Worm (Caenorhabditis elegans) whole organism, young adult: ENCODE results near the gene AH9.4.

Experiments
- B0019.2 ChIP-seq: fragments of 200-800 bp; sonication (Bioruptor generic); conservative IDR thresholded peaks from 2 replicates; pipeline ENCODE4 v1.3.6; 2022; ENCODE audit warnings: missing genetic modification reagents, missing genetic modification characterization, missing compliant biosample characterization
- B0261.1 ChIP-seq: sonication (generic microtip); optimal IDR thresholded peaks from 2 replicates; lab custom pipeline; 2016; ENCODE audit warnings: mild to moderate bottlenecking, missing genetic modification characterization, moderate library complexity, missing compliant biosample characterization
- C06A6.2 ChIP-seq: fragments of 200-800 bp; sonication (Bioruptor generic); conservative IDR thresholded peaks from 2 replicates; pipeline ENCODE4 v1.3.6; 2022; ENCODE audit warnings: missing genetic modification characterization, missing compliant biosample characterization
- F52B5.7 ChIP-seq: sonication (generic microtip); optimal IDR thresholded peaks from 2 replicates; lab custom pipeline; 2016; ENCODE audit warnings: mild to moderate bottlenecking, missing genetic modification characterization, missing compliant biosample characterization
- F55B11.4 ChIP-seq: sonication (generic microtip); optimal IDR thresholded peaks from 2 replicates; lab custom pipeline; 2016; ENCODE audit warnings: missing compliant biosample characterization, missing genetic modification characterization, borderline replicate concordance; ENCODE audit not compliant: insufficient read depth
- K12H6.12 ChIP-seq: fragments of 200-800 bp; sonication (Bioruptor generic); optimal IDR thresholded peaks from 2 replicates; lab custom pipeline; 2018; ENCODE audit warnings: mild to moderate bottlenecking, missing genetic modification characterization, missing compliant biosample characterization
- T07F8.4 ChIP-seq: sonication (generic microtip); optimal IDR thresholded peaks from 2 replicates; lab custom pipeline; 2016; ENCODE audit warnings: mild to moderate bottlenecking, missing genetic modification characterization, moderate library complexity, missing compliant biosample characterization
- Y56A3A.18 ChIP-seq: fragments of 200-800 bp; sonication (Bioruptor generic); IDR thresholded peaks from 2 replicates; pipeline ENCODE4 v1.3.6; 2022; ENCODE audit warnings: missing genetic modification reagents, missing genetic modification characterization, missing compliant biosample characterization
- Y79H2A.3 ChIP-seq: fragments of 200-800 bp; sonication (Bioruptor generic); conservative IDR thresholded peaks from 2 replicates; pipeline ENCODE4 v1.3.6; 2022; ENCODE audit warnings: missing genetic modification reagents, missing genetic modification characterization, missing compliant biosample characterization
- ZK185.1 ChIP-seq: sonication (generic microtip); optimal IDR thresholded peaks from 2 replicates; lab custom pipeline; 2016; ENCODE audit warnings: mild to moderate bottlenecking, missing genetic modification characterization, missing compliant biosample characterization; ENCODE audit not compliant: poor library complexity, severe bottlenecking
- bed-2 ChIP-seq: fragments of 200-800 bp; sonication (Bioruptor generic); IDR thresholded peaks from 2 replicates; pipeline ENCODE4 v1.3.6; 2022; ENCODE audit warnings: missing genetic modification reagents, missing genetic modification characterization, missing compliant biosample characterization
- cebp-2 ChIP-seq: fragments of 200-800 bp; sonication (Bioruptor generic); IDR thresholded peaks from 2 replicates; pipeline ENCODE4 v1.3.6; 2022; ENCODE audit warnings: missing genetic modification characterization, missing compliant biosample characterization
- ceh-27 ChIP-seq: fragments of 200-800 bp; sonication (Bioruptor generic); optimal IDR thresholded peaks from 2 replicates; lab custom pipeline; 2018; ENCODE audit warnings: mild to moderate bottlenecking, missing genetic modification characterization, moderate library complexity, missing compliant biosample characterization
- dox-1 ChIP-seq: fragments of 200-800 bp; sonication (Bioruptor generic); IDR thresholded peaks from 2 replicates; pipeline ENCODE4 v1.3.6; 2022; ENCODE audit warnings: missing genetic modification reagents, missing genetic modification characterization, missing compliant biosample characterization
- dpff-1 ChIP-seq: sonication (generic microtip); optimal IDR thresholded peaks from 2 replicates; lab custom pipeline; 2017; ENCODE audit warnings: mild to moderate bottlenecking, missing genetic modification characterization, missing compliant biosample characterization
- egl-18 ChIP-seq: fragments of 200-800 bp; sonication (Bioruptor generic); IDR thresholded peaks from 2 replicates; pipeline ENCODE4 v1.3.6; 2022; ENCODE audit warnings: missing genetic modification reagents, missing genetic modification characterization, missing compliant biosample characterization
- egrh-3 ChIP-seq: fragments of 200-800 bp; sonication (Bioruptor generic); IDR thresholded peaks from 2 replicates; pipeline ENCODE4 v1.3.6; 2022; ENCODE audit warnings: missing genetic modification reagents, missing genetic modification characterization, missing compliant biosample characterization
- gei-17 ChIP-seq: fragments of 200-800 bp; sonication (Bioruptor generic); optimal IDR thresholded peaks from 2 replicates; lab custom pipeline; 2018; ENCODE audit warnings: mild to moderate bottlenecking, missing genetic modification characterization, missing compliant biosample characterization
- hlh-12 ChIP-seq: sonication (generic microtip); optimal IDR thresholded peaks from 2 replicates; lab custom pipeline; 2016; ENCODE audit warnings: missing genetic modification characterization, missing compliant biosample characterization
- hrde-1 ChIP-seq: sonication (generic microtip); optimal IDR thresholded peaks from 2 replicates; lab custom pipeline; 2016; ENCODE audit warnings: missing genetic modification characterization, mild to moderate bottlenecking, missing compliant biosample characterization, moderate library complexity, missing genotype, missing genetic modification reagents, borderline replicate concordance
- let-526 ChIP-seq: fragments of 200-800 bp; sonication (Bioruptor generic); IDR thresholded peaks from 2 replicates; pipeline ENCODE4 v1.3.6; 2022; ENCODE audit warnings: missing genetic modification reagents, missing genetic modification characterization, missing compliant biosample characterization
- mes-4 ChIP-seq: sonication (generic microtip); optimal IDR thresholded peaks from 2 replicates; lab custom pipeline; 2016; ENCODE audit warnings: missing genotype, missing genetic modification characterization, missing compliant biosample characterization
- mxl-1 ChIP-seq: sonication (generic microtip); optimal IDR thresholded peaks from 2 replicates; lab custom pipeline; 2016; ENCODE audit warnings: missing genetic modification characterization, missing compliant biosample characterization
- nfya-2 ChIP-seq: fragments of 200-800 bp; sonication (Bioruptor generic); IDR thresholded peaks from 2 replicates; pipeline ENCODE4 v1.3.6; 2022; ENCODE audit warnings: missing genetic modification reagents, missing genetic modification characterization, missing compliant biosample characterization
- nfyb-1 ChIP-seq: fragments of 200-800 bp; sonication (Bioruptor generic); IDR thresholded peaks from 2 replicates; pipeline ENCODE4 v1.3.6; 2022; ENCODE audit warnings: missing genetic modification reagents, missing genetic modification characterization, missing compliant biosample characterization
- nhr-179 ChIP-seq: sonication (generic microtip); optimal IDR thresholded peaks from 2 replicates; lab custom pipeline; 2016; ENCODE audit warnings: mild to moderate bottlenecking, missing genetic modification characterization, missing compliant biosample characterization
- nhr-90 ChIP-seq: sonication (generic microtip); optimal IDR thresholded peaks from 2 replicates; lab custom pipeline; 2016; ENCODE audit warnings: missing genotype, mild to moderate bottlenecking, missing genetic modification characterization, missing compliant biosample characterization
- rec-8 ChIP-seq, 2 experiments: sonication (generic microtip); optimal IDR thresholded peaks; 2 replicates each; lab custom pipeline; 2016; ENCODE audit warnings: mild to moderate bottlenecking in 2 of 2, missing genetic modification characterization in 2 of 2, missing genetic modification reagents in 2 of 2, missing genotype in 2 of 2, missing biosample characterization in 1 of 2, missing compliant biosample characterization in 1 of 2, moderate library complexity in 1 of 2
- snpc-3.4 ChIP-seq: sonication (generic microtip); optimal IDR thresholded peaks from 2 replicates; lab custom pipeline; 2017; ENCODE audit warnings: missing genetic modification characterization, mild to moderate bottlenecking, missing compliant biosample characterization, antibody characterized with exemption, moderate library complexity, missing genotype, missing genetic modification reagents
- somi-1 ChIP-seq: fragments of 200-800 bp; sonication (Bioruptor generic); optimal IDR thresholded peaks from 2 replicates; lab custom pipeline; 2018; ENCODE audit warnings: mild to moderate bottlenecking, missing genetic modification characterization, missing compliant biosample characterization
- sptf-2 ChIP-seq: fragments of 200-800 bp; sonication (Bioruptor generic); optimal IDR thresholded peaks from 2 replicates; lab custom pipeline; 2018; ENCODE audit warnings: mild to moderate bottlenecking, missing genetic modification characterization, missing compliant biosample characterization
- tbx-9 ChIP-seq: sonication (generic microtip); optimal IDR thresholded peaks from 2 replicates; lab custom pipeline; 2016; ENCODE audit warnings: borderline replicate concordance, missing genetic modification characterization, inconsistent platforms, missing compliant biosample characterization
- unc-62 ChIP-seq: fragments of 150-350 bp; optimal IDR thresholded peaks from 2 replicates; lab custom pipeline; 2014; ENCODE audit warnings: missing biosample characterization, missing genetic modification reagents, missing genetic modification characterization
- ztf-26 ChIP-seq: sonication (generic microtip); optimal IDR thresholded peaks from 2 replicates; lab custom pipeline; 2017; ENCODE audit warnings: missing genetic modification characterization, missing compliant biosample characterization
- ztf-28 ChIP-seq: fragments of 200-800 bp; sonication (Bioruptor generic); IDR thresholded peaks from 2 replicates; pipeline ENCODE4 v1.3.6; 2022; ENCODE audit warnings: missing genetic modification reagents, missing genetic modification characterization, missing compliant biosample characterization
- ztf-3 ChIP-seq: fragments of 200-800 bp; sonication (Bioruptor generic); optimal IDR thresholded peaks from 2 replicates; lab custom pipeline; 2018; ENCODE audit warnings: mild to moderate bottlenecking, missing genetic modification characterization, missing compliant biosample characterization
- ztf-6 ChIP-seq: fragments of 200-800 bp; sonication (Bioruptor generic); IDR thresholded peaks from 2 replicates; pipeline ENCODE4 v1.3.6; 2022; ENCODE audit warnings: missing genetic modification reagents, missing genetic modification characterization, missing compliant biosample characterization

Gene AH9.4

ce11 chrX:2271429-2271828 lies 2.7 kb downstream of the AH9.4 start:
- TF ChIP-seq mxl-1 (tag; lab: Kevin White, UChicago) (no peak), unc-62 (GFP tag; lab: Kevin White, UChicago) (no peak), mes-4 (tag; lab: Kevin White, UChicago) (no peak), F55B11.4 (tag; lab: Kevin White, UChicago) (no peak), Y79H2A.3 (GFP tag; lab: Robert Waterston, UW) (no peak), ztf-3 (GFP tag; lab: Kevin White, UChicago) (no peak), rec-8 (tag; optimal IDR thresholded peaks at IDR 0.05; lab: Kevin White, UChicago) (no peak), ZK185.1 (no peak)

ce11 chrX:2267956-2268355 lies 6.2 kb downstream of the AH9.4 start, which contains the start of gene AH9.6:
Gene AH9.6, minus strand, starts transcription at chrX:2268138.
- TF ChIP-seq egrh-3 (peak; percentile 62; the same call in 1 of the 2 replicates), egl-18 (GFP tag; lab: Robert Waterston, UW) (no peak), nfyb-1 (GFP tag; lab: Robert Waterston, UW) (0 out of 2 replicates have a peak, but pooled peaks have one; percentile 18), bed-2 (0 out of 2 replicates have a peak, but pooled peaks have one; percentile 52), F52B5.7 (tag; lab: Kevin White, UChicago) (no peak), gei-17 (GFP tag; lab: Kevin White, UChicago) (no peak)
- TF ChIP-seq, all 124 proteins: peak for 3

ce11 chrX:2266777-2267176 lies 7.4 kb downstream of the AH9.4 start:
- TF ChIP-seq ztf-26 (tag; lab: Kevin White, UChicago) (no peak), dpff-1 (tag; lab: Kevin White, UChicago) (no peak), ztf-28 (GFP tag; lab: Robert Waterston, UW) (no peak)

ce11 chrX:2266366-2266765 lies 7.8 kb downstream of the AH9.4 start:
- TF ChIP-seq nfya-2 (GFP tag; lab: Robert Waterston, UW) = no peak
- no peak for TF ChIP-seq dox-1 (GFP tag; lab: Robert Waterston, UW)
- TF ChIP-seq nhr-90 (tag; lab: Kevin White, UChicago) = no peak
- no peak for TF ChIP-seq Y56A3A.18 (GFP tag; lab: Robert Waterston, UW)
- TF ChIP-seq ceh-27 (GFP tag; lab: Kevin White, UChicago) = no peak
- no peak for TF ChIP-seq let-526 (GFP tag; lab: Robert Waterston, UW)
- no peak for TF ChIP-seq bed-2
- no peak for TF ChIP-seq sptf-2 (GFP tag; lab: Kevin White, UChicago)
- TF ChIP-seq K12H6.12 (tag; lab: Kevin White, UChicago) = no peak
- no peak for TF ChIP-seq ZK185.1
- TF ChIP-seq hrde-1 (tag; lab: Kevin White, UChicago) = no peak
- TF ChIP-seq cebp-2 (GFP tag; lab: Robert Waterston, UW) = no peak
- TF ChIP-seq B0261.1 (tag; lab: Kevin White, UChicago) = no peak
- no peak for TF ChIP-seq ztf-6
- TF ChIP-seq nfyb-1 (GFP tag; lab: Robert Waterston, UW) = no peak

ce11 chrX:2265069-2265468 lies 9.1 kb downstream of the AH9.4 start:
- TF ChIP-seq hlh-12 (tag; lab: Kevin White, UChicago) (no peak), ceh-27 (GFP tag; lab: Kevin White, UChicago) (peak; percentile 87)

- TF ChIP-seq C06A6.2 (GFP tag; lab: Robert Waterston, UW) (no peak), tbx-9 (no peak), T07F8.4 (tag; lab: Kevin White, UChicago) (no peak), nhr-179 (tag; lab: Kevin White, UChicago) (no peak), snpc-3.4 (tag; lab: Kevin White, UChicago) (no peak), rec-8 (tag; optimal IDR thresholded peaks at IDR 0.05; lab: Kevin White, UChicago) (no peak), somi-1 (no peak), B0019.2 (GFP tag; lab: Robert Waterston, UW) (no peak), bed-2 (no peak)
These were observed 11.7 kb downstream of the AH9.4 start for ce11 chrX:2262420-2262819.
